Worm (Caenorhabditis elegans) whole organism, L4 larva: Measurements from ENCODE around the gene mig-39.

ENCODE experiments used
- F49E8.2 ChIP-seq: sonication (generic microtip); optimal IDR thresholded peaks from 2 replicates; lab custom pipeline; 2016; ENCODE audit warnings: missing compliant biosample characterization, mild to moderate bottlenecking, missing genetic modification characterization, borderline replicate concordance
- T20F7.1 ChIP-seq: fragments of 200-800 bp; sonication (Bioruptor generic); optimal IDR thresholded peaks from 2 replicates; lab custom pipeline; 2018; ENCODE audit warnings: mild to moderate bottlenecking, missing genetic modification characterization, missing compliant biosample characterization
- T26A8.4 ChIP-seq: fragments of 200-800 bp; sonication (Bioruptor generic); IDR thresholded peaks from 2 replicates; pipeline ENCODE4 v1.3.6; 2022; ENCODE audit warnings: missing genetic modification characterization, missing compliant biosample characterization
- Y48G9A.11 ChIP-seq: fragments of 200-800 bp; sonication (Bioruptor generic); IDR thresholded peaks from 2 replicates; pipeline ENCODE4 v1.3.6; 2022; ENCODE audit warnings: missing genetic modification reagents, missing genetic modification characterization, missing compliant biosample characterization
- aha-1 ChIP-seq: fragments of 150-350 bp; peaks from one replicate; lab custom pipeline; 2014; ENCODE audit warnings: missing biosample characterization, missing genetic modification characterization
- ama-1 ChIP-seq: fragments of 150-350 bp; optimal IDR thresholded peaks from 2 replicates; lab custom pipeline; 2014; ENCODE audit warnings: inconsistent platforms, mixed read lengths
- ceh-20 ChIP-seq: fragments of 200-800 bp; sonication (Bioruptor generic); IDR thresholded peaks from 2 replicates; pipeline ENCODE4 v1.3.6; 2022; ENCODE audit warnings: missing genetic modification reagents, missing genetic modification characterization, missing compliant biosample characterization
- ceh-62 ChIP-seq: sonication (generic microtip); optimal IDR thresholded peaks from 2 replicates; lab custom pipeline; 2017; ENCODE audit warnings: missing biosample characterization, missing genetic modification characterization
- ces-1 ChIP-seq: fragments of 150-350 bp; sonication (generic microtip); optimal IDR thresholded peaks from 4 replicates; lab custom pipeline; 2014; ENCODE audit warnings: missing biosample characterization, missing genetic modification reagents, missing genetic modification characterization
- ctbp-1 ChIP-seq: fragments of 200-800 bp; sonication (Bioruptor generic); IDR thresholded peaks from 2 replicates; pipeline ENCODE4 v1.3.6; 2022; ENCODE audit warnings: missing genetic modification reagents, missing genetic modification characterization, missing compliant biosample characterization
- daf-12 ChIP-seq: fragments of 150-350 bp; optimal IDR thresholded peaks from 2 replicates; lab custom pipeline; 2014; ENCODE audit warnings: missing biosample characterization, missing genetic modification reagents, missing genetic modification characterization
- daf-8 ChIP-seq: fragments of 200-800 bp; sonication (Bioruptor generic); IDR thresholded peaks from 2 replicates; pipeline ENCODE4 v1.3.6; 2022; ENCODE audit warnings: missing genetic modification characterization, missing compliant biosample characterization
- dmd-9 ChIP-seq: fragments of 200-800 bp; sonication (Bioruptor generic); IDR thresholded peaks from 2 replicates; pipeline ENCODE4 v1.3.6; 2022; ENCODE audit warnings: missing genetic modification reagents, missing genetic modification characterization, missing compliant biosample characterization
- dpl-1 ChIP-seq: fragments of 150-350 bp; optimal IDR thresholded peaks from 2 replicates; lab custom pipeline; 2014; ENCODE audit warnings: missing biosample characterization, missing genetic modification reagents, missing genetic modification characterization
- dve-1 ChIP-seq: sonication (generic microtip); optimal IDR thresholded peaks from 2 replicates; lab custom pipeline; 2017; ENCODE audit warnings: antibody characterized with exemption, mild to moderate bottlenecking, missing genetic modification characterization, missing compliant biosample characterization; ENCODE audit not compliant: insufficient read depth
- egl-27 ChIP-seq: sonication (generic microtip); optimal IDR thresholded peaks from 3 replicates; lab custom pipeline; 2017; ENCODE audit warnings: missing biosample characterization, missing genetic modification reagents, missing genetic modification characterization
- egl-43 ChIP-seq: fragments of 200-800 bp; sonication (Bioruptor generic); IDR thresholded peaks from 2 replicates; pipeline ENCODE4 v1.3.6; 2022; ENCODE audit warnings: missing genetic modification reagents, missing genetic modification characterization, missing compliant biosample characterization
- fkh-10 ChIP-seq: fragments of 150-350 bp; optimal IDR thresholded peaks from 2 replicates; lab custom pipeline; 2014; ENCODE audit warnings: missing biosample characterization, missing genetic modification reagents, missing genetic modification characterization
- fos-1 ChIP-seq: fragments of 150-350 bp; optimal IDR thresholded peaks from 2 replicates; lab custom pipeline; 2014; ENCODE audit warnings: missing biosample characterization, missing genetic modification characterization
- hif-1 ChIP-seq, 2 experiments: sonication (generic microtip); optimal IDR thresholded peaks; 2 replicates each; lab custom pipeline; 2016 to 2017; ENCODE audit warnings: missing compliant biosample characterization in 2 of 2, missing genetic modification characterization in 2 of 2, missing genetic modification reagents in 2 of 2, missing genotype in 2 of 2, mild to moderate bottlenecking in 1 of 2
- hlh-11 ChIP-seq: fragments of 200-800 bp; sonication (Bioruptor generic); optimal IDR thresholded peaks from 2 replicates; lab custom pipeline; 2018; ENCODE audit warnings: mild to moderate bottlenecking, missing genetic modification characterization, missing compliant biosample characterization
- hlh-30 ChIP-seq: sonication (generic microtip); optimal IDR thresholded peaks from 2 replicates; lab custom pipeline; 2017; ENCODE audit warnings: antibody characterized with exemption, mild to moderate bottlenecking, missing genetic modification characterization, missing compliant biosample characterization; ENCODE audit not compliant: insufficient read depth
- hmg-1.1 ChIP-seq: fragments of 200-800 bp; sonication (Bioruptor generic); IDR thresholded peaks from 2 replicates; pipeline ENCODE4 v1.3.6; 2022; ENCODE audit warnings: missing genetic modification reagents, missing genetic modification characterization, missing compliant biosample characterization
- jun-1 ChIP-seq: fragments of 150-350 bp; optimal IDR thresholded peaks from 2 replicates; lab custom pipeline; 2014; ENCODE audit warnings: missing biosample characterization, missing genetic modification reagents, missing genetic modification characterization
- lin-15B ChIP-seq: fragments of 150-350 bp; sonication (generic microtip); optimal IDR thresholded peaks from 3 replicates; lab custom pipeline; 2014; ENCODE audit warnings: missing biosample characterization, missing genetic modification characterization
- lir-3 ChIP-seq: sonication (generic microtip); optimal IDR thresholded peaks from 2 replicates; lab custom pipeline; 2016; ENCODE audit warnings: mild to moderate bottlenecking, missing genetic modification characterization, missing compliant biosample characterization
- lsy-2 ChIP-seq, 2 experiments: fragments of 150-350 bp in 1 of 2; sonication (generic microtip) in 1 of 2; optimal IDR thresholded peaks; 2 replicates each; lab custom pipeline; 2014 to 2017; ENCODE audit warnings: missing biosample characterization in 2 of 2, missing genetic modification characterization in 2 of 2
- mep-1 ChIP-seq: fragments of 150-350 bp; sonication (generic microtip); optimal IDR thresholded peaks from 3 replicates; lab custom pipeline; 2014; ENCODE audit warnings: missing biosample characterization, missing genetic modification characterization
- mxl-3 ChIP-seq: fragments of 200-800 bp; sonication (Bioruptor generic); optimal IDR thresholded peaks from 2 replicates; lab custom pipeline; 2018; ENCODE audit warnings: mild to moderate bottlenecking, missing genetic modification characterization, missing compliant biosample characterization
- nhr-10 ChIP-seq: fragments of 150-350 bp; optimal IDR thresholded peaks from 2 replicates; lab custom pipeline; 2014; ENCODE audit warnings: missing biosample characterization, missing genetic modification characterization
- nhr-111 ChIP-seq: fragments of 200-800 bp; sonication (Bioruptor generic); optimal IDR thresholded peaks from 2 replicates; lab custom pipeline; 2018; ENCODE audit warnings: mild to moderate bottlenecking, missing genetic modification characterization, missing compliant biosample characterization
- nhr-237 ChIP-seq: sonication (generic microtip); optimal IDR thresholded peaks from 2 replicates; lab custom pipeline; 2017; ENCODE audit warnings: missing biosample characterization, missing genetic modification characterization
- nhr-28 ChIP-seq: fragments of 150-350 bp; optimal IDR thresholded peaks from 2 replicates; lab custom pipeline; 2014; ENCODE audit warnings: missing biosample characterization, missing genetic modification characterization
- nhr-41 ChIP-seq: fragments of 200-800 bp; sonication (Bioruptor generic); IDR thresholded peaks from 2 replicates; pipeline ENCODE4 v1.3.6; 2022; ENCODE audit warnings: missing genetic modification reagents, missing genetic modification characterization, missing compliant biosample characterization
- nhr-42 ChIP-seq: fragments of 200-800 bp; sonication (Bioruptor generic); IDR thresholded peaks from 2 replicates; pipeline ENCODE4 v1.3.6; 2022; ENCODE audit warnings: missing genetic modification characterization, missing compliant biosample characterization
- nhr-6 ChIP-seq: fragments of 150-350 bp; optimal IDR thresholded peaks from 2 replicates; lab custom pipeline; 2014; ENCODE audit warnings: missing biosample characterization, missing genetic modification characterization
- nhr-77 ChIP-seq: fragments of 150-350 bp; optimal IDR thresholded peaks from 2 replicates; lab custom pipeline; 2014; ENCODE audit warnings: missing biosample characterization, missing genetic modification characterization
- pha-4 ChIP-seq, 2 experiments: fragments of 150-350 bp in 1 of 2; fragments of 200-800 bp in 1 of 2; sonication (Bioruptor generic) in 1 of 2; IDR thresholded peaks in 1 of 2; optimal IDR thresholded peaks in 1 of 2; 2 replicates each; pipeline versions ENCODE4 v1.3.6 to Lab custom; 2014 to 2022; ENCODE audit warnings: missing genetic modification characterization in 2 of 2, missing genetic modification reagents in 2 of 2, missing biosample characterization in 1 of 2, missing compliant biosample characterization in 1 of 2
- pqm-1 ChIP-seq: sonication (generic microtip); optimal IDR thresholded peaks from 2 replicates; lab custom pipeline; 2017; ENCODE audit warnings: missing biosample characterization, missing genetic modification characterization
- sdz-12 ChIP-seq: fragments of 200-800 bp; sonication (Bioruptor generic); optimal IDR thresholded peaks from 2 replicates; lab custom pipeline; 2018; ENCODE audit warnings: mild to moderate bottlenecking, missing genetic modification characterization, missing compliant biosample characterization
- spr-1 ChIP-seq: sonication (generic microtip); optimal IDR thresholded peaks from 2 replicates; lab custom pipeline; 2016; ENCODE audit warnings: mild to moderate bottlenecking, missing genetic modification characterization, missing compliant biosample characterization
- spr-3 ChIP-seq: fragments of 200-800 bp; sonication (Bioruptor generic); optimal IDR thresholded peaks from 2 replicates; lab custom pipeline; 2018; ENCODE audit warnings: mild to moderate bottlenecking, missing genetic modification characterization, missing compliant biosample characterization
- vab-7 ChIP-seq: fragments of 200-800 bp; sonication (Bioruptor generic); IDR thresholded peaks from 2 replicates; pipeline ENCODE4 v1.3.6; 2022; ENCODE audit warnings: missing genetic modification reagents, missing genetic modification characterization, missing compliant biosample characterization
- zip-2 ChIP-seq: fragments of 150-350 bp; optimal IDR thresholded peaks from 2 replicates; lab custom pipeline; 2014; ENCODE audit warnings: missing biosample characterization, missing genetic modification characterization

Gene mig-39

DNA sequence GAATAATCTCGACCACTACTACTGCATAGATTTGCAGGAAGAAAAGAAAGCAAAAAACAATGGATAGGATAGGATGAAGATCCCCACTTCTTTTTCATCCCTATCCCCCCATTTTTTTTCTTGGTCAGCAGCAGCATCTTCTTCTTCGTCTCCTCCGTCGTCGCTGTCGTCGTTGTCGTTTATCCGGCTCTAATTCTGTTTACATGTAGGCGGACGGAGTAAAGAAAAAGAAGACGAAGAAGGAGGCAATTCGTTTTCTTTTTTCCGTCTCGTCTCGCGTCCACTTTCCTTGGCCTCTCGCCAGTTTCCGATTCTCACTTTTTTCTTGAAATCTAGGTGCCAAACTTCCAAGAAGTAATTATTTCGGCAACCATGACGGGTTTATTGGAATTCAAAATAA is 44.9 kb downstream of the mig-39 start:
- TF ChIP-seq daf-8 (GFP tag; lab: Robert Waterston, UW) (no peak), pqm-1 (no peak), ama-1 (lab: Kevin White, UChicago) (no peak), fkh-10 (GFP tag; lab: Kevin White, UChicago) (peak; percentile 87), hlh-30 (tag; lab: Kevin White, UChicago) (no peak), nhr-41 (GFP tag; lab: Robert Waterston, UW) (no peak), mxl-3 (GFP tag; lab: Kevin White, UChicago) (no peak), nhr-77 (tag; lab: Kevin White, UChicago) (no peak), dpl-1 (GFP tag; lab: Kevin White, UChicago) (no peak), spr-1 (tag; lab: Kevin White, UChicago) (no peak), mep-1 (tag; lab: Kevin White, UChicago) (no peak), nhr-42 (GFP tag; lab: Robert Waterston, UW) (no peak), ces-1 (GFP tag; lab: Kevin White, UChicago) (no peak), vab-7 (GFP tag; lab: Robert Waterston, UW) (no peak), zip-2 (tag; lab: Kevin White, UChicago) (no peak), nhr-6 (tag; lab: Kevin White, UChicago) (no peak), ctbp-1 (0 out of 2 replicates have a peak, but pooled peaks have one; percentile 9), lsy-2 (tag; optimal IDR thresholded peaks at IDR 0.05; lab: Kevin White, UChicago) (peak in 1 of 2 experiments; percentile 14), hif-1 (tag; optimal IDR thresholded peaks at IDR 0.05; lab: Kevin White, UChicago) (no peak), dmd-9 (GFP tag; lab: Robert Waterston, UW) (no peak), spr-3 (GFP tag; lab: Kevin White, UChicago) (no peak), pha-4 (GFP tag; IDR thresholded peaks at IDR 0.05; lab: Robert Waterston, UW) (no peak), pha-4 (tag; optimal IDR thresholded peaks at IDR 0.05; lab: Kevin White, UChicago) (no peak), sdz-12 (GFP tag; lab: Kevin White, UChicago) (no peak), nhr-111 (GFP tag; lab: Kevin White, UChicago) (no peak), ceh-62 (no peak)
- TF ChIP-seq, all 104 proteins: peak for 3

DNA sequence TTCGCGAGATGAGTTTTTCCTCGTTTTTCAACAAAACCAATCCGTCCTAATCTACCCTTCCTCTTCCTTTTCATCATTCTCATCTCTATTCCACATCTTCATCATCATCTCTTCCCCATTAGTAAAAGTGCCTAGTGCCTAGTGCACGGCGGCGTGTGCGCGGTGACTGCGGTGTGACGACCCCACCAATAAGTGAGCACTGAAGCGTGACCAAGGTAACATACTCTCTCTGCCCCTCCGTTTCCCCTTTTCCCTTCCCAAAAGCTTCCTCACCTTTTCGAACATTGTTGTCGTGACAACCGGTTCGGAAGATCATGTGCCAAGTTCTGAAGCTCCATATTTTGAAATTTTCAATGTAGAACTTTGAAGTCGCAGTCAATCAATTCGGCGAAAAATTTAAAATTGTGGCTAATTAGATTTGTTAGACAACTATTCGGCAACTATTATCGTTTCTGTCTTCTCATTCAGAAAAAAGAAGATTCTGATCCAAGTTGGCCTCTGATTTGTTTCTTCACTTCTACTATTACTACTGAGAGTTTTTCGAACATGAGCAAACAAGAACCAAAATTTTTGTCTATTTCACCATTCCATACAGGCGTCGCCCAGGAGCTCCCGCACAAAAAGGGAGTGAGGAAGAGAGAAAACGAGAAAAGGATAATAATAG is 45.6 kb downstream of the mig-39 start:
- TF ChIP-seq egl-43 (GFP tag; lab: Robert Waterston, UW) (0 out of 2 replicates have a peak, but pooled peaks have one; percentile 32), egl-27 (no peak), hlh-30 (tag; lab: Kevin White, UChicago) (peak; percentile 2)

DNA sequence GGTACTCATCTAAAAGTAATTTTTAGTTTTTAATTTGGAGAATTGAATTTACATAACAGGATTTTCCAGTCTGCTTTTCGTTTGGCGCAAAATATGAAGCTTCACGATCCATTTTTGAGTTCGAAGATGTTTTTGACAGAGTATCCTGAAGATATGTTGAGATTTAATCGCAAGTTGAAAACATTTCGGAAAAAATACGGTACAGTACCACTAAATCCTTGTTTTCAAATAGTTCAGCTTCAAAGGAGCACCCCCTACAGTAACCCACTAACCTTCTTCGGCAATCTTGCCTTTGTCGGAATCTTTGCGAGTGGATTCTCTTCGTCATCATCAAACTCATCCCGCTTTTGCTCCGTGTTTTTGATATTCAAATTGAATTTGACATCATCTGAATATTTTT is 52.2 kb downstream of the mig-39 start:
- TF ChIP-seq Y48G9A.11 (GFP tag; lab: Robert Waterston, UW), result no peak
- peak; percentile 58 for TF ChIP-seq ama-1 (lab: Kevin White, UChicago)
- TF ChIP-seq nhr-237 (tag; lab: Kevin White, UChicago), result no peak
- peak; percentile 38 for TF ChIP-seq aha-1 (tag; lab: Kevin White, UChicago)
- 0 out of 2 replicates have a peak, but pooled peaks have one; percentile 12 for TF ChIP-seq hmg-1.1
- peak; percentile 34; the same call in 1 of the 2 replicates for TF ChIP-seq T26A8.4 (GFP tag; lab: Robert Waterston, UW)
- peak; percentile 66 for TF ChIP-seq jun-1 (tag; lab: Kevin White, UChicago)
- 0 out of 2 replicates have a peak, but pooled peaks have one; percentile 11 for TF ChIP-seq egl-43 (GFP tag; lab: Robert Waterston, UW)
- TF ChIP-seq vab-7 (GFP tag; lab: Robert Waterston, UW), result no peak
- TF ChIP-seq, all 104 proteins: peak for 6

DNA sequence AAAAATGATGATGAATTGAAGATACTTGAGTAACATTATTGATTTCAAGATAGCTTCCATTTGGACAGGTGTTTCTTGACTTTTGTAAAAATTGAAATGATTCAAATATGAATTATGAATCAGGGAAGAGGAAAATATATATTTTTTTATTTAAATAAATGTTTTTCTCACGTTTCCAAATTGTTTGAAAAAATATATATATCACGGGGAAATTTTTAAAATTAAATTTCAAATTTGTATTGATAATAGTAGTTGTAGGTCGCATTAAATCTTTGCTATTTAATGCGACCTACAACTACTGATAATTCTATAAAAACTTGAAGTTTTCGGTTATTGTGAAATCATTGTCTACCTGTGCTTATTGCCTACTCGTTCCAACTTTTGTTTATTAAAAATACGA is 53.1 kb downstream of the mig-39 start, which contains the start of gene ZC21.8:
ZC21.8 (minus strand) TSS at position 101 of the 400 bp plus-strand sequence.
- no peak for TF ChIP-seq daf-12 (tag; lab: Kevin White, UChicago)
- no peak for TF ChIP-seq zip-2 (tag; lab: Kevin White, UChicago)
- TF ChIP-seq pha-4 (GFP tag; IDR thresholded peaks at IDR 0.05; lab: Robert Waterston, UW), result no peak
- TF ChIP-seq pha-4 (tag; optimal IDR thresholded peaks at IDR 0.05; lab: Kevin White, UChicago), result no peak
- no peak for TF ChIP-seq hlh-11 (tag; lab: Kevin White, UChicago)
- no peak for TF ChIP-seq ceh-20
- no peak for TF ChIP-seq egl-27
- TF ChIP-seq dve-1, result no peak
- no peak for TF ChIP-seq lir-3
- TF ChIP-seq nhr-10 (tag; lab: Kevin White, UChicago), result no peak
- TF ChIP-seq spr-1 (tag; lab: Kevin White, UChicago), result no peak
- no peak for TF ChIP-seq nhr-28 (tag; lab: Kevin White, UChicago)
- no peak for TF ChIP-seq fos-1 (tag; lab: Kevin White, UChicago)
- no peak for TF ChIP-seq nhr-42 (GFP tag; lab: Robert Waterston, UW)
- no peak for TF ChIP-seq hlh-30 (tag; lab: Kevin White, UChicago)
- no peak for TF ChIP-seq lin-15B (tag; lab: Kevin White, UChicago)
- TF ChIP-seq T20F7.1 (GFP tag; lab: Kevin White, UChicago), result no peak
- no peak for TF ChIP-seq F49E8.2 (tag; lab: Kevin White, UChicago)
